Fruit fly (Drosophila melanogaster): ENCODE results near the gene CG32318.

dm6 chr3L:1258547-1258946 lies 11.8 kb upstream of the CG32318 start:
- TF ChIP-seq Dif (GFP tag; optimal IDR thresholded peaks at IDR 0.05; ENCODE audit: partially characterized antibody) (no peak), brk (GFP tag; optimal IDR thresholded peaks at IDR 0.05) (no peak), N (GFP tag; optimal IDR thresholded peaks at IDR 0.05) (no peak), usp (GFP tag; optimal IDR thresholded peaks at IDR 0.05) (no peak), Abd-B (GFP tag; optimal IDR thresholded peaks at IDR 0.05) (no peak), rgr (GFP tag; optimal IDR thresholded peaks at IDR 0.05) (no peak), psq (GFP tag; optimal IDR thresholded peaks at IDR 0.05) (no peak), h (GFP tag; optimal IDR thresholded peaks at IDR 0.05) (no peak)

Measured in whole organism, wandering third instar larva.